Fruit fly (Drosophila melanogaster): Measurements from ENCODE around the gene bru2.

Gene bru2

dm6 chr2L:12346163-12346892 lies 2.3 kb downstream of the bru2 start (continued):
- no peak for TF ChIP-seq sna (GFP tag; IDR thresholded peaks at IDR 0.05; ENCODE audit: partially characterized antibody)
- no peak for TF ChIP-seq crol (GFP tag; IDR thresholded peaks at IDR 0.05)
- no peak for TF ChIP-seq CG16863 (GFP tag; optimal IDR thresholded peaks at IDR 0.05)
- TF ChIP-seq CG18262 (tag; optimal IDR thresholded peaks at IDR 0.05), result no peak
- TF ChIP-seq CG17385 (GFP tag; optimal IDR thresholded peaks at IDR 0.05), result no peak
- TF ChIP-seq CG16779 (GFP tag; IDR thresholded peaks at IDR 0.05), result no peak
- no peak for TF ChIP-seq CG7271 (tag; optimal IDR thresholded peaks at IDR 0.05)
- no peak for TF ChIP-seq tup (GFP tag; optimal IDR thresholded peaks at IDR 0.05)
- no peak for TF ChIP-seq CG15696 (tag; optimal IDR thresholded peaks at IDR 0.05)
- TF ChIP-seq CG6683 (GFP tag; optimal IDR thresholded peaks at IDR 0.05), result no peak
- TF ChIP-seq CG1647 (GFP tag; optimal IDR thresholded peaks at IDR 0.05), result no peak
- peak; percentile 58 for TF ChIP-seq CG18599 (GFP tag; optimal IDR thresholded peaks at IDR 0.05)
- no peak for TF ChIP-seq NC2β (GFP tag; optimal IDR thresholded peaks at IDR 0.05)
- no peak for TF ChIP-seq jing (GFP tag; optimal IDR thresholded peaks at IDR 0.05)
- TF ChIP-seq Gug (GFP tag; IDR thresholded peaks at IDR 0.05), result no peak
- TF ChIP-seq Xbp1 (GFP tag; optimal IDR thresholded peaks at IDR 0.05), result no peak
- TF ChIP-seq gem (tag; optimal IDR thresholded peaks at IDR 0.05), result peak; percentile 44
- no peak for TF ChIP-seq schlank (tag; optimal IDR thresholded peaks at IDR 0.05)
- no peak for TF ChIP-seq B-H1 (GFP tag; IDR thresholded peaks at IDR 0.05)
- no peak for TF ChIP-seq CG14710 (tag; optimal IDR thresholded peaks at IDR 0.05)
- TF ChIP-seq ham (GFP tag; IDR thresholded peaks at IDR 0.05), result no peak
- TF ChIP-seq salm (tag; optimal IDR thresholded peaks at IDR 0.05), result no peak
- no peak for TF ChIP-seq CG8290 (GFP tag; optimal IDR thresholded peaks at IDR 0.05)
- TF ChIP-seq CG8290 (tag; optimal IDR thresholded peaks at IDR 0.05), result peak in 1 of 2 experiments; percentile 45
- TF ChIP-seq Mrtf (GFP tag; IDR thresholded peaks at IDR 0.05), result no peak
- TF ChIP-seq ara (GFP tag; IDR thresholded peaks at IDR 0.05), result 0 out of 2 replicates have a peak, but pooled peaks have one; percentile 1
- TF ChIP-seq E2f2 (GFP tag; IDR thresholded peaks at IDR 0.05), result no peak
- peak in 1 of 2 experiments; percentile 76 for TF ChIP-seq Pdp1 (GFP tag; optimal IDR thresholded peaks at IDR 0.05)
- TF ChIP-seq CG9817 (tag; optimal IDR thresholded peaks at IDR 0.05), result no peak
- TF ChIP-seq gro (GFP tag; optimal IDR thresholded peaks at IDR 0.05), result no peak
- TF ChIP-seq kni (GFP tag; optimal IDR thresholded peaks at IDR 0.05), result no peak
- TF ChIP-seq CG15479 (GFP tag; optimal IDR thresholded peaks at IDR 0.05), result peak; percentile 33
- TF ChIP-seq exex (tag; optimal IDR thresholded peaks at IDR 0.05), result peak; percentile 94
- TF ChIP-seq disco-r (GFP tag; optimal IDR thresholded peaks at IDR 0.05), result no peak
- no peak for TF ChIP-seq CG15011 (GFP tag; optimal IDR thresholded peaks at IDR 0.05)
- TF ChIP-seq CG17186 (GFP tag; optimal IDR thresholded peaks at IDR 0.05), result no peak
- TF ChIP-seq fd96Cb (tag; optimal IDR thresholded peaks at IDR 0.05), result no peak
- no peak for TF ChIP-seq sc (optimal IDR thresholded peaks at IDR 0.05)
- TF ChIP-seq sc (GFP tag; optimal IDR thresholded peaks at IDR 0.05), result no peak
- TF ChIP-seq vvl (GFP tag; IDR thresholded peaks at IDR 0.05), result no peak; the same call in 1 of the 2 replicates
- TF ChIP-seq pzg (GFP tag; optimal IDR thresholded peaks at IDR 0.05), result no peak
- TF ChIP-seq CG7372 (GFP tag; IDR thresholded peaks at IDR 0.05), result no peak
- no peak for TF ChIP-seq HmgD (GFP tag; optimal IDR thresholded peaks at IDR 0.05)
- TF ChIP-seq CG6272 (GFP tag; IDR thresholded peaks at IDR 0.05), result no peak
- no peak for TF ChIP-seq Hand (GFP tag; optimal IDR thresholded peaks at IDR 0.05)
- TF ChIP-seq gsb (GFP tag; IDR thresholded peaks at IDR 0.05), result no peak
- TF ChIP-seq klu (GFP tag; IDR thresholded peaks at IDR 0.05), result no peak
- TF ChIP-seq Eip74EF (GFP tag; optimal IDR thresholded peaks at IDR 0.05), result no peak
- no peak for TF ChIP-seq gcm (GFP tag; optimal IDR thresholded peaks at IDR 0.05)
- TF ChIP-seq nmo (GFP tag; optimal IDR thresholded peaks at IDR 0.05), result no peak

All from whole organism, embryonic.